Worm (Caenorhabditis elegans): Measurements from ENCODE around the gene F46C3.7.

The F46C3.7 gene

ce11 chrX:11435488-11435887 lies 4.4 kb upstream of the F46C3.7 start:
- TF ChIP-seq dao-5 (tag; optimal IDR thresholded peaks at IDR 0.05) = no peak
- TF ChIP-seq W03F9.2 (tag; optimal IDR thresholded peaks at IDR 0.05) = no peak
- TF ChIP-seq him-1 (tag; optimal IDR thresholded peaks at IDR 0.05) = no peak

- TF ChIP-seq W03F9.2 (tag; optimal IDR thresholded peaks at IDR 0.05) (no peak), dao-5 (tag; optimal IDR thresholded peaks at IDR 0.05) (no peak), him-1 (tag; optimal IDR thresholded peaks at IDR 0.05) (no peak)
These were observed 2.1 kb upstream of the F46C3.7 start for ce11 chrX:11437716-11438115.

- TF ChIP-seq dao-5 (tag; optimal IDR thresholded peaks at IDR 0.05) (no peak), him-1 (tag; optimal IDR thresholded peaks at IDR 0.05) (no peak), W03F9.2 (tag; optimal IDR thresholded peaks at IDR 0.05) (no peak)
These were observed 6.7 kb downstream of the F46C3.7 start, which contains the start of gene igeg-2 for ce11 chrX:11446535-11446934. TSS of gene igeg-2 (minus strand) at chrX:11446635.

- TF ChIP-seq dao-5 (tag; optimal IDR thresholded peaks at IDR 0.05) = no peak
- no peak for TF ChIP-seq him-1 (tag; optimal IDR thresholded peaks at IDR 0.05)
- no peak for TF ChIP-seq W03F9.2 (tag; optimal IDR thresholded peaks at IDR 0.05)
These were observed 7.9 kb downstream of the F46C3.7 start for ce11 chrX:11447695-11448094.

ce11 chrX:11450261-11450660 lies 10.4 kb downstream of the F46C3.7 start:
- TF ChIP-seq dao-5 (tag; optimal IDR thresholded peaks at IDR 0.05) (no peak), W03F9.2 (tag; optimal IDR thresholded peaks at IDR 0.05) (no peak), him-1 (tag; optimal IDR thresholded peaks at IDR 0.05) (no peak)

ce11 chrX:11452316-11452715 lies 12.5 kb downstream of the F46C3.7 start:
- TF ChIP-seq dao-5 (tag; optimal IDR thresholded peaks at IDR 0.05) (no peak), him-1 (tag; optimal IDR thresholded peaks at IDR 0.05) (no peak), W03F9.2 (tag; optimal IDR thresholded peaks at IDR 0.05) (no peak)

- TF ChIP-seq dao-5 (tag; optimal IDR thresholded peaks at IDR 0.05) = no peak
- no peak for TF ChIP-seq him-1 (tag; optimal IDR thresholded peaks at IDR 0.05)
- no peak for TF ChIP-seq W03F9.2 (tag; optimal IDR thresholded peaks at IDR 0.05)
These were observed 14.4 kb downstream of the F46C3.7 start, which contains the start of gene F48C5.2 for ce11 chrX:11454231-11454630. TSS of gene F48C5.2 (minus strand) at chrX:11454331.

ce11 chrX:11456665-11457064 lies 16.8 kb downstream of the F46C3.7 start:
- TF ChIP-seq W03F9.2 (tag; optimal IDR thresholded peaks at IDR 0.05) (no peak), dao-5 (tag; optimal IDR thresholded peaks at IDR 0.05) (no peak), him-1 (tag; optimal IDR thresholded peaks at IDR 0.05) (no peak)

ce11 chrX:11461545-11461944 lies 21.7 kb downstream of the F46C3.7 start:
- TF ChIP-seq W03F9.2 (tag; optimal IDR thresholded peaks at IDR 0.05) (no peak), him-1 (tag; optimal IDR thresholded peaks at IDR 0.05) (no peak), dao-5 (tag; optimal IDR thresholded peaks at IDR 0.05) (no peak)

- TF ChIP-seq dao-5 (tag; optimal IDR thresholded peaks at IDR 0.05) (no peak), W03F9.2 (tag; optimal IDR thresholded peaks at IDR 0.05) (no peak), him-1 (tag; optimal IDR thresholded peaks at IDR 0.05) (no peak)
These were observed 22.3 kb downstream of the F46C3.7 start for ce11 chrX:11462112-11462511.

- TF ChIP-seq W03F9.2 (tag; optimal IDR thresholded peaks at IDR 0.05) = no peak
- no peak for TF ChIP-seq dao-5 (tag; optimal IDR thresholded peaks at IDR 0.05)
- no peak for TF ChIP-seq him-1 (tag; optimal IDR thresholded peaks at IDR 0.05)
These were observed 23.2 kb downstream of the F46C3.7 start for ce11 chrX:11463005-11463404.

ce11 chrX:11463568-11463967 lies 23.7 kb downstream of the F46C3.7 start:
- TF ChIP-seq dao-5 (tag; optimal IDR thresholded peaks at IDR 0.05) (no peak), W03F9.2 (tag; optimal IDR thresholded peaks at IDR 0.05) (no peak), him-1 (tag; optimal IDR thresholded peaks at IDR 0.05) (no peak)

ce11 chrX:11464271-11465103 lies 24.6 kb downstream of the F46C3.7 start:
- no peak for TF ChIP-seq him-1 (tag; optimal IDR thresholded peaks at IDR 0.05)
- TF ChIP-seq dao-5 (tag; optimal IDR thresholded peaks at IDR 0.05) = no peak
- TF ChIP-seq W03F9.2 (tag; optimal IDR thresholded peaks at IDR 0.05) = no peak

ce11 chrX:11465215-11465614 lies 25.4 kb downstream of the F46C3.7 start, which contains the start of gene lin-14:
TSS of gene lin-14 (plus strand) at chrX:11465560.
- TF ChIP-seq W03F9.2 (tag; optimal IDR thresholded peaks at IDR 0.05) = no peak
- TF ChIP-seq dao-5 (tag; optimal IDR thresholded peaks at IDR 0.05) = peak; percentile 54
- peak; percentile 44 for TF ChIP-seq him-1 (tag; optimal IDR thresholded peaks at IDR 0.05)
